Fruit fly (Drosophila melanogaster): ENCODE data around the gene Cnx99A.

Cnx99A gene

dm6 chr3R:29274590-29274989 lies 44.9 kb downstream of the Cnx99A start (continued):
- no peak for TF ChIP-seq sd (tag; optimal IDR thresholded peaks at IDR 0.05)
- no peak for TF ChIP-seq CG7928 (GFP tag; optimal IDR thresholded peaks at IDR 0.05)
- 0 out of 2 replicates have a peak, but pooled peaks have one; percentile 17 for TF ChIP-seq sim (GFP tag; IDR thresholded peaks at IDR 0.05)
- no peak for TF ChIP-seq D (optimal IDR thresholded peaks at IDR 0.05)
- peak; percentile 73 for TF ChIP-seq D (GFP tag; optimal IDR thresholded peaks at IDR 0.05)
- TF ChIP-seq D19A (tag; optimal IDR thresholded peaks at IDR 0.05), result peak; percentile 64
- no peak for TF ChIP-seq HLH4C (GFP tag; IDR thresholded peaks at IDR 0.05; ENCODE audit: partially characterized antibody)
- TF ChIP-seq bsh (GFP tag; optimal IDR thresholded peaks at IDR 0.05), result peak in 1 of 2 experiments; percentile 92
- 0 out of 3 replicates have a peak, but pooled peaks have one; percentile 33 for TF ChIP-seq CG11695 (GFP tag; IDR thresholded peaks at IDR 0.05)
- TF ChIP-seq hkb (optimal IDR thresholded peaks at IDR 0.05), result no peak
- peak; percentile 46; the same call in 1 of the 2 replicates for TF ChIP-seq hkb (GFP tag; IDR thresholded peaks at IDR 0.05)
- TF ChIP-seq fd96Cb (tag; optimal IDR thresholded peaks at IDR 0.05), result peak; percentile 78
- peak; percentile 37; the same call in 1 of the 2 replicates for TF ChIP-seq Nf-YA (GFP tag; IDR thresholded peaks at IDR 0.05)
- peak; percentile 52 to 57 for TF ChIP-seq dpn (GFP tag; optimal IDR thresholded peaks at IDR 0.05)
- TF ChIP-seq Sox102F (GFP tag; optimal IDR thresholded peaks at IDR 0.05), result peak; percentile 76
- no peak for TF ChIP-seq ftz-f1 (GFP tag; optimal IDR thresholded peaks at IDR 0.05)
- no peak for TF ChIP-seq CG11247 (GFP tag; IDR thresholded peaks at IDR 0.05)
- TF ChIP-seq CG1603 (tag; optimal IDR thresholded peaks at IDR 0.05), result peak; percentile 56
- TF ChIP-seq sima (GFP tag; optimal IDR thresholded peaks at IDR 0.05), result no peak
- no peak for TF ChIP-seq Vsx1 (GFP tag; optimal IDR thresholded peaks at IDR 0.05)
- TF ChIP-seq CG14667 (GFP tag; IDR thresholded peaks at IDR 0.05), result no peak
- no peak for TF ChIP-seq exex (tag; optimal IDR thresholded peaks at IDR 0.05)
- TF ChIP-seq CG4820 (GFP tag; optimal IDR thresholded peaks at IDR 0.05), result peak; percentile 57
- peak; percentile 41 for TF ChIP-seq CG11723 (GFP tag; optimal IDR thresholded peaks at IDR 0.05)
- TF ChIP-seq Sry-δ (GFP tag; optimal IDR thresholded peaks at IDR 0.05), result peak; percentile 4
- TF ChIP-seq CG3726 (GFP tag; IDR thresholded peaks at IDR 0.05), result no peak
- TF ChIP-seq pum (GFP tag; optimal IDR thresholded peaks at IDR 0.05), result peak; percentile 54
- peak; percentile 15 for TF ChIP-seq pho (GFP tag; optimal IDR thresholded peaks at IDR 0.05)
- TF ChIP-seq CG18599 (GFP tag; optimal IDR thresholded peaks at IDR 0.05), result peak; percentile 57
- peak; percentile 42; the same call in 1 of the 3 replicates for TF ChIP-seq CG34422 (GFP tag; IDR thresholded peaks at IDR 0.05)
- TF ChIP-seq CG6813 (GFP tag; optimal IDR thresholded peaks at IDR 0.05), result peak; percentile 38
- peak; percentile 70; the same call in 1 of the 2 replicates for TF ChIP-seq ara (GFP tag; IDR thresholded peaks at IDR 0.05)
- peak in 1 of 2 experiments; percentile 63 for TF ChIP-seq Hr51 (GFP tag; optimal IDR thresholded peaks at IDR 0.05)
- peak; percentile 53 for TF ChIP-seq Fer3 (tag; optimal IDR thresholded peaks at IDR 0.05)
- TF ChIP-seq bbx (GFP tag; IDR thresholded peaks at IDR 0.05; ENCODE audit: partially characterized antibody), result no peak
- peak; percentile 21; the same call in 1 of the 3 replicates for TF ChIP-seq croc (GFP tag; conservative IDR thresholded peaks at IDR 0.05)
- no peak for TF ChIP-seq MESR4 (GFP tag; optimal IDR thresholded peaks at IDR 0.05)
- TF ChIP-seq tna (GFP tag; IDR thresholded peaks at IDR 0.05; ENCODE audit: partially characterized antibody), result no peak
- TF ChIP-seq fd102C (GFP tag; optimal IDR thresholded peaks at IDR 0.05), result no peak
- TF ChIP-seq BEAF-32 (GFP tag; optimal IDR thresholded peaks at IDR 0.05), result no peak
- peak; percentile 10 for TF ChIP-seq Max (GFP tag; optimal IDR thresholded peaks at IDR 0.05)
- peak; percentile 57 for TF ChIP-seq CG8089 (GFP tag; optimal IDR thresholded peaks at IDR 0.05)
- peak; percentile 81 for TF ChIP-seq gem (tag; optimal IDR thresholded peaks at IDR 0.05)
- peak; percentile 1 for TF ChIP-seq fd3F (GFP tag; optimal IDR thresholded peaks at IDR 0.05)
- 0 out of 2 replicates have a peak, but pooled peaks have one; percentile 17 for TF ChIP-seq seq (GFP tag; IDR thresholded peaks at IDR 0.05)
- peak in 1 of 3 experiments; percentile 89 for TF ChIP-seq Stat92E (GFP tag; optimal IDR thresholded peaks at IDR 0.05)
- no peak for TF ChIP-seq ab (GFP tag; optimal IDR thresholded peaks at IDR 0.05)
- peak; percentile 25 for TF ChIP-seq Atf-2 (GFP tag; optimal IDR thresholded peaks at IDR 0.05)
- no peak for TF ChIP-seq en (GFP tag; optimal IDR thresholded peaks at IDR 0.05)
